Fruit fly (Drosophila melanogaster) Kc167 (cell line): ENCODE data around the gene ppk18.

ENCODE experiments used
- Myc ChIP-seq: fragments of >200 bp; optimal IDR thresholded peaks from 2 replicates; lab custom pipeline; 2017; ENCODE audit warnings: missing external identifiers
- Sin3A ChIP-seq: fragments of >200 bp; optimal IDR thresholded peaks from 2 replicates; lab custom pipeline; 2018; ENCODE audit warnings: missing external identifiers
- h ChIP-seq: fragments of >200 bp; optimal IDR thresholded peaks from 3 replicates; lab custom pipeline; 2018; ENCODE audit warnings: missing external identifiers
- insv ChIP-seq: fragments of >200 bp; optimal IDR thresholded peaks from 3 replicates; lab custom pipeline; 2018; ENCODE audit warnings: missing external identifiers
- psq ChIP-seq: fragments of >200 bp; optimal IDR thresholded peaks from 2 replicates; lab custom pipeline; 2017; ENCODE audit warnings: missing external identifiers
- ttk ChIP-seq: sonication (Bioruptor generic); optimal IDR thresholded peaks from 2 replicates; lab custom pipeline; 2017; ENCODE audit warnings: missing external identifiers

ppk18 gene

dm6 chr2L:9770896-9771295 lies at the start of gene ppk18:
TSS of gene ppk18 (minus strand) at chr2L:9770996.
- TF ChIP-seq Myc (lab: Kevin White, UChicago) (no peak), h (no peak), insv (lab: Kevin White, UChicago) (no peak), Sin3A (lab: Kevin White, UChicago) (no peak), psq (no peak), ttk (lab: Kevin White, UChicago) (no peak)

- TF ChIP-seq insv (lab: Kevin White, UChicago) (no peak), psq (no peak), ttk (lab: Kevin White, UChicago) (no peak), h (no peak), Myc (lab: Kevin White, UChicago) (no peak), Sin3A (lab: Kevin White, UChicago) (no peak)
Observed at dm6 chr2L:9792945-9793344, 22.1 kb upstream of the ppk18 start, which contains the start of gene CG13123. TSS of gene CG13123 (minus strand) at chr2L:9793107.

dm6 chr2L:9790535-9790992 lies 19.8 kb upstream of the ppk18 start, which contains the start of gene CG4036:
TSS of gene CG4036 (plus strand) at chr2L:9790882.
- TF ChIP-seq psq (no peak), Myc (lab: Kevin White, UChicago) (no peak), h (no peak)

DNA sequence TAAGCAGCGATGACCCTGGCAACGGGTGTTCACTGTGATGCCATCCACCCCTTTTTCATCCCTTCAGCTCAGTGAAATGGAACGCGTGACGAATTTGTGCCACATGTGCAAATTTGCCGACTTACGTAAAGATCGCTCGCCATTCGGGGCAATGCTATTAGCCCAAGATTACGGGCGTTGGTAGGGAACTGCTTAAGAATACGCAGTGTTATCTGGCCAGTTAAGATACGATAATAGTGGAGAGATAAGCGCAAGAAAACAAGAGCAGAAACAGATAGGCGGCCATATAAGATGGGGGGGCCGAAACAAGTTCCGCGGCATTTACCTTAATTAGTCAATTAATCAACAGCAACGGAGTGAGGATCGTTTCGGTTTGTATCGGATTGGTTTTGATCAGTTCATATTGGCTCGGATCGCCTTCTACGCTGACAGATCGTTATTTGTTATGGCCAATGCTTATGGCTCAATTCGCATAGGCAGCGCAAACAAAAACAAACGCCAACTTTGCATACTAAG lies 15.2 kb upstream of the ppk18 start:
- TF ChIP-seq insv (lab: Kevin White, UChicago) (no peak), Myc (lab: Kevin White, UChicago) (no peak), h (no peak), Sin3A (lab: Kevin White, UChicago) (no peak), ttk (lab: Kevin White, UChicago) (no peak), psq (no peak)

DNA sequence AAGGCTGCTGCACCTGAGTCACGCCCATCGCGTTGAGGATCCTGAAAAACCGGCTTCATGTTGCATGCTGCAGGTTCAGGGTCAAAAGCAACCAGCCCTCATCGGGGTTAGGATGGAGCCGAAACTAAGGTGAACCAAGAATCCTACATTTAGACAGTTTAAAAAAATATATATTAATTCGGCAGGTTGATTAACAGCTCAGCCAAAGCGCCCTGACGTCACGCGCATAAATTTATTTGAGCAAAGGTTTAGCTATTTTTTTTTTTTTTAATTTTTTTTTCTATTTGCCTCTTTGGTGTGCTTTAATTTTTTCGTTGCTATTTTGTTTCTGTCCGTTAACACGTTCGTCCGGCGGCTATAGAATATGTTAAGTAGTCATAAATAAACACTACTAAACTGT lies 13.7 kb upstream of the ppk18 start:
- TF ChIP-seq psq (no peak), Myc (lab: Kevin White, UChicago) (no peak), Sin3A (lab: Kevin White, UChicago) (no peak), ttk (lab: Kevin White, UChicago) (no peak), insv (lab: Kevin White, UChicago) (no peak), h (no peak)

- TF ChIP-seq Sin3A (lab: Kevin White, UChicago): no peak
- TF ChIP-seq insv (lab: Kevin White, UChicago): no peak
- TF ChIP-seq Myc (lab: Kevin White, UChicago): no peak
- TF ChIP-seq h: no peak
- no peak for TF ChIP-seq psq
- no peak for TF ChIP-seq ttk (lab: Kevin White, UChicago)
Observed at dm6 chr2L:9783130-9783529, 12.3 kb upstream of the ppk18 start.

dm6 chr2L:9782176-9782581 lies 11.4 kb upstream of the ppk18 start, which contains the start of gene IP3K1:
TSS of gene IP3K1 (plus strand) at chr2L:9782384.
- TF ChIP-seq h (no peak), Sin3A (lab: Kevin White, UChicago) (no peak), insv (lab: Kevin White, UChicago) (no peak), Myc (lab: Kevin White, UChicago) (no peak), ttk (lab: Kevin White, UChicago) (no peak), psq (no peak)

DNA sequence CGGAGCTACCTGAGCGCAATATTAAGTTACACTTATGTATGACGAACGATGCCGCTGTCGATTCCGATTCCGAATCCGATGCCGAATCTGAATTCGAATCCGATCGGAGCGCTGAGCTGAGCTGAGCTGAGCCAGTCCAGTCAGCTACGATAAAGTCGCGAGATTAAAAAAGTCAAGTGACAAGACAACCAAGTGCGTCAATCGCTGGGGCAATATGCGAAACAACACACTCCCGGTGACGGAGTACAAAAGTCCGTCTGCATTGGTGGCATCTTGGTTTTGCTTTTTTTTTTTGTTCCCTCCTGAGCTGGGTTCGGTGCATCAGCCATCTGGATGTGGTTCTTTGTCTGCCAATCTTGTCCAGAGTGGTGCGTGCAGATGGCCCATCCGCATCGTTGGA lies 9.0 kb upstream of the ppk18 start:
- TF ChIP-seq Sin3A (lab: Kevin White, UChicago) (no peak), ttk (lab: Kevin White, UChicago) (no peak), psq (no peak), h (no peak), insv (lab: Kevin White, UChicago) (no peak), Myc (lab: Kevin White, UChicago) (no peak)

DNA sequence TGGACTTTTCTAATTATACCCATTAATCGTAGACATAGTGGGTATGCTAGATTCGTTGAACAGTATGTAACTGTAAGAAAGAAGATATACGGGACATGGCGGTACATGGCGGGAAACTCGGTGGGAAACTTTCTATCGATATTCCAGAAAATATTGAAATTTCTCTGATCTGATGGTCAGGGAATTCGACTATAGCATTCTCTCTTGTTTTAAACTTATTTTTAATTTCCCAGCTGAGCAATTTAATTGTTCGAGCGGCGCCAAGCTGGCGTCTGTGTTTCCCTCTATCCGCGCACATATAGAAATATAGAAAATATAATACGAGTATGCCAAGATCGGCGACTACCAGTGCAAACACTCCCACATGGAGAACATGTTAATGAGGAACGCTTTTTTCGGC lies 8.4 kb upstream of the ppk18 start:
- TF ChIP-seq Myc (lab: Kevin White, UChicago) (no peak), Sin3A (lab: Kevin White, UChicago) (no peak), ttk (lab: Kevin White, UChicago) (no peak), insv (lab: Kevin White, UChicago) (no peak), h (no peak), psq (no peak)

- TF ChIP-seq ttk (lab: Kevin White, UChicago): no peak
Observed at dm6 chr2L:9778416-9778815, 7.6 kb upstream of the ppk18 start.

DNA sequence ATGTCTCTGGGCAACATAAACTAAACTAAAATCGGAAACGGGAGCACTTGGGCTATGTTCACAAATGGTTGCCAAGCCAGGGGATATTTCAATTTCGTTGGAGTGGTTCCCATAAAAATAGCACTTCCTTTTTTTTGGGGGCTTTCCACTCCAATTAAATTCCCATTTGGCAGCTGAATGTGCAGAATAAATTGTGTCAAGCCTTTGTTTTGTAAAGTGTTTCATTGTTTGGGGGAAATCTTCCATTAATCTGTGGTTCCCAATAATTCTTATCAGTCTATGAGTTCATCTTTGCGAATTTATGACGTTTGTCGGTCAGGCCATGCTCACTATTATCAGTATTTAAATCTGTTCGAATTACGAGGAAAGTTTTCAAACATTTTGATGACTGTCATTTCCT lies 7.1 kb upstream of the ppk18 start:
- no peak for TF ChIP-seq ttk (lab: Kevin White, UChicago)
- no peak for TF ChIP-seq Sin3A (lab: Kevin White, UChicago)
- no peak for TF ChIP-seq psq
- TF ChIP-seq h: no peak

dm6 chr2L:9774980-9775628 lies 4.3 kb upstream of the ppk18 start, which contains the start of the genes ppk11 and ppk16:
TSS of gene ppk11 (minus strand) at chr2L:9775030.
TSS of gene ppk16 (minus strand) at chr2L:9775030.
- TF ChIP-seq ttk (lab: Kevin White, UChicago) (no peak), psq (no peak), Sin3A (lab: Kevin White, UChicago) (no peak), insv (lab: Kevin White, UChicago) (no peak)

DNA sequence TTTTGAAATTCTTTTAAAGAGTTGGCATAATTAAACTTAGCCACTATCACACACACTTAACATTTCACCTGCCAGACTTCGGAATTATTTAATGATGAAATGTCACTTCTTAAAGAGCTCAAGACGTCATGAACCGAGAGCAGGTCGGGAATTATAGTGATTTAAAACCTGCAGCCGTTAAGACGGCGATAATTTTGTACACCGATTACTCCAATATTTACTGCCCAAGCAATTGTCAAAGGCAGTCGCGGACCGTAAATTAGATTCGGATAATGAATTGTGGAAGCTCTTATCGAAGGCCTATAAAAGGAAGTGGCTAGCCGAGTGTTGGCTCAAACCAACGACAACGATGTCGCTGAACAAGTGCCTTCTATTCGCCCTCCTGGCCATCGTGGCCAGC lies 2.1 kb downstream of the ppk18 start, which contains the start of gene CG17633:
CG17633 (plus strand) TSS at position 326 of the 400 bp plus-strand sequence.
- no peak for TF ChIP-seq Sin3A (lab: Kevin White, UChicago)
- no peak for TF ChIP-seq psq
- TF ChIP-seq Myc (lab: Kevin White, UChicago): no peak
- no peak for TF ChIP-seq ttk (lab: Kevin White, UChicago)
- no peak for TF ChIP-seq h
- TF ChIP-seq insv (lab: Kevin White, UChicago): no peak
